Fruit fly (Drosophila melanogaster) Kc167 (cell line): ENCODE measurements around the gene CheB74a.

Source experiments
- Myc ChIP-seq: fragments of >200 bp; optimal IDR thresholded peaks from 2 replicates; lab custom pipeline; 2017; ENCODE audit warnings: missing external identifiers
- Sin3A ChIP-seq: fragments of >200 bp; optimal IDR thresholded peaks from 2 replicates; lab custom pipeline; 2018; ENCODE audit warnings: missing external identifiers
- h ChIP-seq: fragments of >200 bp; optimal IDR thresholded peaks from 3 replicates; lab custom pipeline; 2018; ENCODE audit warnings: missing external identifiers
- insv ChIP-seq: fragments of >200 bp; optimal IDR thresholded peaks from 3 replicates; lab custom pipeline; 2018; ENCODE audit warnings: missing external identifiers
- psq ChIP-seq: fragments of >200 bp; optimal IDR thresholded peaks from 2 replicates; lab custom pipeline; 2017; ENCODE audit warnings: missing external identifiers

dm6 chr3L:17719754-17720153 lies at the start of gene CheB74a:
- TF ChIP-seq Sin3A (lab: Kevin White, UChicago) (no peak), Myc (lab: Kevin White, UChicago) (no peak), h (no peak), psq (lab: Kevin White, UChicago) (no peak), insv (no peak)
